Fruit fly (Drosophila melanogaster) whole organism, wandering third instar larva: ENCODE measurements around the gene dlt.

Experiments used
- CG32264 ChIP-seq: fragments of 200-800 bp; sonication (Bioruptor generic); optimal IDR thresholded peaks from 2 replicates; lab custom pipeline; 2016; ENCODE audit warnings: missing biosample characterization, missing genetic modification characterization
- CrebA ChIP-seq: fragments of 200-800 bp; sonication (Bioruptor generic); optimal IDR thresholded peaks from 2 replicates; lab custom pipeline; 2016; ENCODE audit warnings: missing biosample characterization, mild to moderate bottlenecking, missing genetic modification characterization, borderline replicate concordance
- Dfd ChIP-seq: fragments of >200 bp; optimal IDR thresholded peaks from 2 replicates; lab custom pipeline; 2017; ENCODE audit warnings: missing biosample characterization, missing genetic modification characterization
- Dif ChIP-seq: fragments of 200-275, 200-300 bp; sonication (Bioruptor generic); optimal IDR thresholded peaks from 2 replicates; lab custom pipeline; 2018; ENCODE audit warnings: missing biosample characterization, missing genetic modification characterization; ENCODE audit not compliant: partially characterized antibody
- GATAd ChIP-seq: sonication (Bioruptor generic); optimal IDR thresholded peaks from 2 replicates; lab custom pipeline; 2016; ENCODE audit warnings: missing biosample characterization, missing genetic modification characterization
- HLH106 ChIP-seq: fragments of 200-800 bp; optimal IDR thresholded peaks from 3 replicates; lab custom pipeline; 2019; ENCODE audit warnings: missing biosample characterization, mild to moderate bottlenecking, missing genetic modification characterization, moderate library complexity
- Hnf4 ChIP-seq: fragments of 200-800 bp; sonication (Bioruptor generic); optimal IDR thresholded peaks from 2 replicates; lab custom pipeline; 2016; ENCODE audit warnings: missing biosample characterization, mild to moderate bottlenecking, missing genetic modification characterization
- Hr78 ChIP-seq: fragments of >200 bp; optimal IDR thresholded peaks from 2 replicates; lab custom pipeline; 2017; ENCODE audit warnings: missing biosample characterization, missing genetic modification characterization
- Jra ChIP-seq: sonication (Bioruptor generic); optimal IDR thresholded peaks from 2 replicates; lab custom pipeline; 2016; ENCODE audit warnings: missing biosample characterization, missing genetic modification characterization
- Mio ChIP-seq: sonication (Bioruptor generic); optimal IDR thresholded peaks from 2 replicates; lab custom pipeline; 2016; ENCODE audit warnings: missing biosample characterization, missing genetic modification characterization
- Myc ChIP-seq: fragments of >200 bp; optimal IDR thresholded peaks from 2 replicates; lab custom pipeline; 2017
- OdsH ChIP-seq: fragments of 200-800 bp; sonication (Bioruptor generic); optimal IDR thresholded peaks from 2 replicates; lab custom pipeline; 2016; ENCODE audit warnings: missing biosample characterization, mild to moderate bottlenecking, missing genetic modification characterization
- Rel ChIP-seq, 2 experiments: fragments of 200-800 bp; sonication (Bioruptor generic) in 1 of 2; optimal IDR thresholded peaks; 2 replicates in 1 of 2; 3 replicates in 1 of 2; lab custom pipeline; 2016 to 2019; ENCODE audit warnings: mild to moderate bottlenecking in 2 of 2, missing biosample characterization in 2 of 2, missing genetic modification characterization in 2 of 2, moderate library complexity in 1 of 2
- Sp1 ChIP-seq: fragments of 200-800 bp; sonication (Bioruptor generic); optimal IDR thresholded peaks from 3 replicates; lab custom pipeline; 2019; ENCODE audit warnings: missing biosample characterization, mild to moderate bottlenecking, missing genetic modification characterization, moderate library complexity
- Vsx2 ChIP-seq: fragments of 200-300, 225-300 bp; sonication (Bioruptor generic); optimal IDR thresholded peaks from 2 replicates; lab custom pipeline; 2018; ENCODE audit warnings: missing biosample characterization, missing genetic modification characterization; ENCODE audit not compliant: partially characterized antibody
- br ChIP-seq: fragments of 200-800 bp; sonication (Bioruptor generic); optimal IDR thresholded peaks from 2 replicates; lab custom pipeline; 2016; ENCODE audit warnings: missing biosample characterization, missing genetic modification characterization
- brk ChIP-seq: fragments of 200-800 bp; sonication (Bioruptor generic); optimal IDR thresholded peaks from 2 replicates; lab custom pipeline; 2016; ENCODE audit warnings: missing biosample characterization, mild to moderate bottlenecking, missing genetic modification characterization
- dl ChIP-seq, 2 experiments: fragments of 175-275, 200-275 bp in 1 of 2; fragments of 200-275 bp in 1 of 2; sonication (Bioruptor generic); optimal IDR thresholded peaks; lab custom pipeline; 2018; ENCODE audit warnings: mild to moderate bottlenecking in 2 of 2, missing biosample characterization in 2 of 2, missing genetic modification characterization in 2 of 2, moderate library complexity in 2 of 2; ENCODE audit not compliant: partially characterized antibody in 2 of 2, insufficient read depth in 1 of 2
- dmrt93B ChIP-seq: fragments of 200-800 bp; sonication (Bioruptor generic); optimal IDR thresholded peaks from 2 replicates; lab custom pipeline; 2018; ENCODE audit warnings: missing biosample characterization, mild to moderate bottlenecking, missing genetic modification characterization
- dsf ChIP-seq: sonication (Bioruptor generic); optimal IDR thresholded peaks from 2 replicates; lab custom pipeline; 2016; ENCODE audit warnings: missing biosample characterization, missing genetic modification characterization, borderline replicate concordance
- ey ChIP-seq: fragments of 200-800 bp; sonication (Bioruptor generic); optimal IDR thresholded peaks from 2 replicates; lab custom pipeline; 2016; ENCODE audit warnings: missing biosample characterization, missing genetic modification characterization
- foxo ChIP-seq, 2 experiments: fragments of 200-800 bp; sonication (Bioruptor generic); optimal IDR thresholded peaks; 2 replicates in 1 of 2; 3 replicates in 1 of 2; lab custom pipeline; 2016 to 2017; ENCODE audit warnings: missing biosample characterization in 2 of 2, missing genetic modification characterization in 2 of 2
- h ChIP-seq: fragments of 200-800 bp; sonication (Bioruptor generic); optimal IDR thresholded peaks from 3 replicates; lab custom pipeline; 2016; ENCODE audit warnings: missing biosample characterization, mild to moderate bottlenecking, missing genetic modification characterization
- pan ChIP-seq: fragments of >200 bp; optimal IDR thresholded peaks from 2 replicates; lab custom pipeline; 2017
- psq ChIP-seq: fragments of 200-800 bp; sonication (Bioruptor generic); optimal IDR thresholded peaks from 3 replicates; lab custom pipeline; 2017; ENCODE audit warnings: missing biosample characterization, mild to moderate bottlenecking, missing genetic modification characterization, moderate library complexity
- rgr ChIP-seq: fragments of 200-800 bp; sonication (Bioruptor generic); optimal IDR thresholded peaks from 3 replicates; lab custom pipeline; 2016; ENCODE audit warnings: missing biosample characterization, mild to moderate bottlenecking, missing genetic modification characterization
- sage ChIP-seq: fragments of 200-800 bp; sonication (Bioruptor generic); optimal IDR thresholded peaks from 2 replicates; lab custom pipeline; 2016; ENCODE audit warnings: missing biosample characterization, mild to moderate bottlenecking, missing genetic modification characterization
- sv ChIP-seq: fragments of 200-800 bp; sonication (Bioruptor generic); optimal IDR thresholded peaks from 3 replicates; lab custom pipeline; 2016; ENCODE audit warnings: missing biosample characterization, missing genetic modification characterization
- tai ChIP-seq: sonication (Bioruptor generic); optimal IDR thresholded peaks from 2 replicates; lab custom pipeline; 2016; ENCODE audit warnings: missing biosample characterization, missing genetic modification characterization
- usp ChIP-seq: fragments of >200 bp; optimal IDR thresholded peaks from 2 replicates; lab custom pipeline; 2017; ENCODE audit warnings: missing biosample characterization, missing genetic modification characterization
- woc ChIP-seq: sonication (Bioruptor generic); optimal IDR thresholded peaks from 2 replicates; lab custom pipeline; 2016; ENCODE audit warnings: missing biosample characterization, mild to moderate bottlenecking, missing genetic modification characterization

dlt gene

DNA sequence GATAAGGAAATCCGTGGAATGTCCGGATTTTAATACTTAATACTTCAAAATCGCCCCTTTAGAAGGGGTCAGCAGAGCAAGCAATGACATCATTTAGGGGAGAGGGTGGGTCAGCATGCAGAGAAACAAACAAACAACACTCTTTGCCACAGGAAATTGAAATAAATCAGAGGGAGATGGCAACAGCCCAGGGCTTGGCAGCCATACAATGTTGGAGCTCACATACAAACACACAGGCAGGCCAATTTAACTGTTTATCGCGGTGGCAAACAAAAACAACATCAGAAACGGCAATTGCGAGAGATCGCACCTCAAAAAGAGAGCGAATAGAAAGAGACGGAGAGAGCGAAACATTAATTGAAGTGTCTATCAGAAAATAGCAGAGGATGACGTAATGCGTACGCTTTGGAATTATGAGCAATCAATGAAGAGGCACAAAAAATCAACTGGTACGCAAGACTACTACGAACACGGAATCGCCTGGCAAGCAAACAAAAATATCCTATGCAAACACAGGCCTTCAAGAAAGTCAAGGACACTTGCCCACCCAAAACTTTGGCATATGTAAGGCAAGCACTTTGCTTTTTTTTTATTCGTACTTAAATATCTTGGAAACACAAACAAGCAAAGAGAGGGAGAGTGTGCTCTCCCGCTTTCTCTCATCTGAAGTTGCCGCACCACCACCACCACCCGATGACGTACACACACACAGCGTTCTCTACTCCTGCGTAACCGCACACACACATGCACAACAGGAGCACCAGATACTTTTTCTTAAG, 775 bp downstream of the dlt start:
- no peak for TF ChIP-seq Myc
- TF ChIP-seq dl (GFP tag; optimal IDR thresholded peaks at IDR 0.05; lab: Kevin White, UChicago; ENCODE audit: insufficient read depth in 1 of 2, partially characterized antibody in 2 of 2) = peak in 1 of 2 experiments; percentile 37
- no peak for TF ChIP-seq usp (GFP tag; lab: Kevin White, UChicago)
- peak; percentile 68 for TF ChIP-seq Dif
- TF ChIP-seq dmrt93B (GFP tag; lab: Kevin White, UChicago) = no peak
- TF ChIP-seq Rel (GFP tag; optimal IDR thresholded peaks at IDR 0.05; lab: Kevin White, UChicago) = no peak
- TF ChIP-seq Rel (tag; optimal IDR thresholded peaks at IDR 0.05; lab: Kevin White, UChicago) = peak; percentile 28

- TF ChIP-seq usp (GFP tag; lab: Kevin White, UChicago) = no peak
- no peak for TF ChIP-seq Sp1 (GFP tag; lab: Kevin White, UChicago)
- TF ChIP-seq h = no peak
- no peak for TF ChIP-seq sv
- no peak for TF ChIP-seq dl (GFP tag; optimal IDR thresholded peaks at IDR 0.05; lab: Kevin White, UChicago; ENCODE audit: insufficient read depth in 1 of 2, partially characterized antibody in 2 of 2)
- no peak for TF ChIP-seq brk
- no peak for TF ChIP-seq ey (GFP tag; lab: Kevin White, UChicago)
- no peak for TF ChIP-seq GATAd (GFP tag; lab: Kevin White, UChicago)
- no peak for TF ChIP-seq OdsH
- TF ChIP-seq Dif = no peak
- no peak for TF ChIP-seq CG32264 (GFP tag; lab: Kevin White, UChicago)
- no peak for TF ChIP-seq woc (GFP tag; lab: Kevin White, UChicago)
- no peak for TF ChIP-seq dmrt93B (GFP tag; lab: Kevin White, UChicago)
- no peak for TF ChIP-seq sage (GFP tag; lab: Kevin White, UChicago)
These were observed 5.8 kb downstream of the dlt start for dm6 chr3L:1789339-1789738.

DNA sequence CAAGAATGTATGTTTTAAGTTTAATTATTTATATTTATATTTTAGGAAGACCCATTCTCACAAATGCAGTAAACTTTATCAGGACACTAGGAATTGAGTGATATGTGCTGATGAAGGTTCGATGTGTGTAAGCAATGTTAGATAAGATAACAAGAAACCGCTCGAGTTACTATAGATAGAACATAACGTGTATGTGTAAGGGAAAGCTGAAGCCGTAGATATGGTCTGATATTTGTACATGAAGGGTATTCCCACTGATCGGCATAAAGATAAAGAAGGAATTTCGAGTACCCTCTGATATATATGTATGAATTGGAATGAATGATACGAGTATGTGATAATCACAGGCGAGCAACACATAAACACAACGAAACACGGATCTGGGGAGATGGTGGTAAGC, 11.0 kb downstream of the dlt start:
- TF ChIP-seq brk (no peak), usp (GFP tag; lab: Kevin White, UChicago) (no peak), Rel (GFP tag; optimal IDR thresholded peaks at IDR 0.05; lab: Kevin White, UChicago) (no peak), Rel (tag; optimal IDR thresholded peaks at IDR 0.05; lab: Kevin White, UChicago) (peak; percentile 91)

DNA sequence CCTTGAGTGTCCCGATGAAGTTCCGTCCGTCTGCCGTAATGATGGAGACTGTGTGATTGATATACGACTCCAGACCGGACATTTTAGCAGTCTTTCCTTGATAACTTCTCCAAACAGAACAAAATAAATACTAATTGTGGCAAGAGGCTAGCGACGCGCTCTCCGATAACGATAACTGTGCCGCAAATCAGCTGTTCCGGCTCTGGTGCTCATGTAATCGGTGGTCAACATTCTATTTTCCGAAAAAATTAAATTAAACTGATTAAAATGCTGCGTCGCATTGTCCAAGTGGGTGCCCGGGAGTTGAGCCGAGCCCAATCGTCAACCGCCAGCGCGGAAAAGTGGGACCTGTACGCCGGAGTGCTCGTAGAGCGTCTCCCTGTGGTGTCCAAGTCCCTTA, 17.9 kb downstream of the dlt start, which contains the start of the genes CG2021 and mRpL46:
CG2021 (minus strand) TSS at position 163 of the 400 bp plus-strand sequence.
mRpL46 (plus strand) TSS at position 191 of the 400 bp plus-strand sequence.
- TF ChIP-seq Rel (GFP tag; optimal IDR thresholded peaks at IDR 0.05; lab: Kevin White, UChicago) (no peak), Rel (tag; optimal IDR thresholded peaks at IDR 0.05; lab: Kevin White, UChicago) (no peak), tai (GFP tag; lab: Kevin White, UChicago) (no peak), Vsx2 (no peak), Dfd (GFP tag; lab: Kevin White, UChicago) (no peak), Dif (no peak), foxo (GFP tag; optimal IDR thresholded peaks at IDR 0.05; lab: Kevin White, UChicago) (no peak), HLH106 (tag; lab: Kevin White, UChicago) (no peak), Jra (GFP tag; lab: Kevin White, UChicago) (no peak), Hnf4 (no peak), OdsH (no peak), GATAd (GFP tag; lab: Kevin White, UChicago) (no peak), Hr78 (GFP tag; lab: Kevin White, UChicago) (no peak), rgr (GFP tag; lab: Kevin White, UChicago) (no peak), Mio (GFP tag; lab: Kevin White, UChicago) (no peak), pan (lab: Kevin White, UChicago) (no peak), CrebA (GFP tag; lab: Kevin White, UChicago) (no peak), dsf (GFP tag; lab: Kevin White, UChicago) (no peak), br (no peak), CG32264 (GFP tag; lab: Kevin White, UChicago) (no peak), psq (no peak)
